Worm (Caenorhabditis elegans): ENCODE data around the gene sao-1.
A peak's percentile ranks its signal among the peaks of the same experiment; 100 is the strongest.

Gene sao-1

DNA sequence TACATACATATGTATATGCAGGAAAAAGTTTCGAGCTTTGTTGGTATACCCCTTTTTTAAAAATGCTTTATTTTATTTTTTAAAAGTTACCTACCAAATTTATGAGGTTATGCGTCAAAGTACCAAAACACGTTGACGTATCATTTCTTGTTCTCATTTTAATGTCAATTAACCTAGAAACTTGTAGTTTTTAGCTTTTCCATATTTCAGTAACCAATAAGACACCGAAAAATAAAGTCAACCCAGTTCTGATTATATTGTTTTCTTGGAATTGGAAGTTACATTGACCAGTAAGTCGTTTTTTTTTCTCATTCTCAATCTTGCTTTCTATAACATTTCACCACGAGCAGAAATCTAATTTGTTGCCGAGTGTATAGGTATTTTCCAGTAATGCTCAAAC, 26.9 kb upstream of the sao-1 start, which contains the start of gene srw-145:
Gene srw-145 (plus strand): TSS at position 301 of the 400 bp plus-strand sequence.
- no peak for TF ChIP-seq ZK546.5 (tag; optimal IDR thresholded peaks at IDR 0.05)
- no peak for TF ChIP-seq nhr-237 (tag; optimal IDR thresholded peaks at IDR 0.05)
- peak; percentile 3 for TF ChIP-seq nhr-12 (tag; optimal IDR thresholded peaks at IDR 0.05)
- no peak for TF ChIP-seq ceh-82 (tag; optimal IDR thresholded peaks at IDR 0.05)
- no peak for TF ChIP-seq sma-3 (GFP tag; optimal IDR thresholded peaks at IDR 0.05)
- TF ChIP-seq nhr-21 (tag; optimal IDR thresholded peaks at IDR 0.05), result peak; percentile 41
- no peak for TF ChIP-seq mab-5 (tag; optimal IDR thresholded peaks at IDR 0.05)
- TF ChIP-seq Y55F3AM.14 (GFP tag; optimal IDR thresholded peaks at IDR 0.05), result no peak
- TF ChIP-seq F13H6.1 (tag; optimal IDR thresholded peaks at IDR 0.05), result no peak
- no peak for TF ChIP-seq alr-1 (tag; optimal IDR thresholded peaks at IDR 0.05)

DNA sequence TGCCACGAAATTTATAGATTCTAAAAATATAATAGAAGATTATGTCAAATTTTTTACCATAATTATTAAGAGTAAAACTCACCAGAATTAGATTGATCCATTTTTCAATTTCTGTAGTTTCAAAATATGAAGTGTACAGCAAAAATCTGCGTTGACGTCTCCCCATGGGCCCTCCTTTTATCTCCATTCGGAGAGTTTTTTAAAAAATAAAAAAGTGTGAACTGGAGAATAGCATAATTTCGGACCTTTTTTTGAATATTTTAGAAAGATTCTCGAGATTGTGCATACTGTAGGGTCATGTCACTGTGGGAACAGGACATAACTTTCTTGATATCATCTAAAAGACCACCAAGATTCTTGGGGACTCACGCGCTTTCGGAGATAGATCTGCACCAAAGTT, 21.6 kb upstream of the sao-1 start, which contains the start of gene dpr-1:
Gene dpr-1 (minus strand): TSS at position 101 of the 400 bp plus-strand sequence.
- no peak for TF ChIP-seq ZK546.5 (tag; optimal IDR thresholded peaks at IDR 0.05)
- no peak for TF ChIP-seq nhr-6 (tag; optimal IDR thresholded peaks at IDR 0.05)
- TF ChIP-seq mdl-1 (tag; optimal IDR thresholded peaks at IDR 0.05), result no peak
- TF ChIP-seq F13H6.1 (tag; optimal IDR thresholded peaks at IDR 0.05), result no peak
- TF ChIP-seq ztf-11 (tag; optimal IDR thresholded peaks at IDR 0.05), result no peak
- TF ChIP-seq R02D3.7 (tag; optimal IDR thresholded peaks at IDR 0.05), result no peak
- no peak for TF ChIP-seq nhr-11 (tag; optimal IDR thresholded peaks at IDR 0.05)

DNA sequence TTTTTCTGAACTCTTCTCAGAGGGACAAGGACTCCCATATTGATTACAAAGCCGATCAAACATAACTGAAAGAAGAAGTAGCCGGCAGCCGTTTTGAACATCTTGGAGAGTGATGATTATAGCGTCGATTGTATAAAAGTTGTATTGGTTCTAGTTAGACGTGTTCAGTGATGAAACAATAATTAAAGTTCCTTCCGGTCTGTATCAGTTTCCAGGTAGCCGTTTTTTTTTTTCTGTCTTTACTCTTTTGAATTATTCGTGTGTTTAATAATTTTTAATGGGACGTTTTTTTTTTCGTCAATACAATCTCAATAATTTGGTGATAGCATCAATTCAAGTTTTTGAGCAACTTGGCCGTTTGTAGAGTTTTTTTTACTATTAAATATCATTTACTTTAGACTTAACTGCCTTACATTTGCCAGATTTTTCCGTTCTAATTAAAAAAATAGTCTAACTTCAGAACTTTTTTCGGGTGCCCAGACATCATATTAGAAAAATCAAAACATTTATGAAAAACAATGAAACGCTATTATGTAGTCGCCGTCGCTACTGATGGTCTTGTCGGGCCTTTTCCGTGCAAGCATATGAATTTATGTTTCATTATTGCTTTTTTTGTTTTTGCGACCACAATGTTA, 17.2 kb upstream of the sao-1 start, which contains the start of the genes srx-10 and clec-226:
Gene srx-10 (minus strand): TSS at position 101 of the 635 bp plus-strand sequence.
Gene clec-226 (plus strand): TSS at position 585 of the 635 bp plus-strand sequence.
- TF ChIP-seq lin-39 (tag; optimal IDR thresholded peaks at IDR 0.05), result no peak
- TF ChIP-seq ama-1 (optimal IDR thresholded peaks at IDR 0.05), result no peak
- TF ChIP-seq mab-5 (tag; optimal IDR thresholded peaks at IDR 0.05), result no peak
- TF ChIP-seq R02D3.7 (tag; optimal IDR thresholded peaks at IDR 0.05), result no peak
- TF ChIP-seq aly-2 (tag; optimal IDR thresholded peaks at IDR 0.05), result no peak
- no peak for TF ChIP-seq peb-1 (tag; optimal IDR thresholded peaks at IDR 0.05)
- no peak for TF ChIP-seq unc-62 (GFP tag; optimal IDR thresholded peaks at IDR 0.05)
- no peak for TF ChIP-seq dmd-4 (tag; optimal IDR thresholded peaks at IDR 0.05)
- no peak for TF ChIP-seq alr-1 (tag; optimal IDR thresholded peaks at IDR 0.05)
- no peak for TF ChIP-seq Y55F3AM.14 (GFP tag; optimal IDR thresholded peaks at IDR 0.05)
- no peak for TF ChIP-seq ztf-11 (tag; optimal IDR thresholded peaks at IDR 0.05)
- TF ChIP-seq elt-1 (tag; optimal IDR thresholded peaks at IDR 0.05), result no peak
- no peak for TF ChIP-seq blmp-1 (tag; optimal IDR thresholded peaks at IDR 0.05; ENCODE audit: insufficient read depth)
- no peak for TF ChIP-seq nhr-6 (tag; optimal IDR thresholded peaks at IDR 0.05)
- no peak for TF ChIP-seq ceh-16 (tag; optimal IDR thresholded peaks at IDR 0.05)
- no peak for TF ChIP-seq ZK546.5 (tag; optimal IDR thresholded peaks at IDR 0.05)
- TF ChIP-seq zag-1 (tag; optimal IDR thresholded peaks at IDR 0.05), result no peak
- TF ChIP-seq mdl-1 (tag; optimal IDR thresholded peaks at IDR 0.05), result no peak
- TF ChIP-seq sma-3 (GFP tag; optimal IDR thresholded peaks at IDR 0.05), result no peak
- TF ChIP-seq unc-55 (GFP tag; optimal IDR thresholded peaks at IDR 0.05), result no peak

DNA sequence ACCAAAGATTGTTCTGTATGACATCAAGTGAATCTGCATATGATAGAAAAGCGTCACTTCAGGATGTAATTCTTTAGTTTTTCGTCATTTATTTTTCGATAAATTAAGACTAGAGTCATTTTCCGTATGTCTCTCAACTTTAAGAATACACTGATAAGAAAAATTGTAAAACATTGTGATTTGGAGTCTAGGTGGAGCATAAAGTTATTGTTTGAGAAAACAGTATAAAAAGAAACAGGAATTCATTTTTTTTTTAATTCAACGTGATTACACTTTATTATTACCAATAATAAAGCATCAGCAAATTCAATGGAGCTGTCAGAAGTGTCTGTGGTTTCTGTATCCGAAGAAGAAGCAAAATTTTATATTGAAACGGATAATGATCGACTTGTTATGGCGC, 14.7 kb upstream of the sao-1 start, which contains the start of gene R10D12.6:
Gene R10D12.6 (plus strand): TSS at position 301 of the 400 bp plus-strand sequence.
- TF ChIP-seq lin-11 (tag; optimal IDR thresholded peaks at IDR 0.05) (no peak), F13H6.1 (tag; optimal IDR thresholded peaks at IDR 0.05) (no peak), fos-1 (tag; optimal IDR thresholded peaks at IDR 0.05) (peak; percentile 27)

DNA sequence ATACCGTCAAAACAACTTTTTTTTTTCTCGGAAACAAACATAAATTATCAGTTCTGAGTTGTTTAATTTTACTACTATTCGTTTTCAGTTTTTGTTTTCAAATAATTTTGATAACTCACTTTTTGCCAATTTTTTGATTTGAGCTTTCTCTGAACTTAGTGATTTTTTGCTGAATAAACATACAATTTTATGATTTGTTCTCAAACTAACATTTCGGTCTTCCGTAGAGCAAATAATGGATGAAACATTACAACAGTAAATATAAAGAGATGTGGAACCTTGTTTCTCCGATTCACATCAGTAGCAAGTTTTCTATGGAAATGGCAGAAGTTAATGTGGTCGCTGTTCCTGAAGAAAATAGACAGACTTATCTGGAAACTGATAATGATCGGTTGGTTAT, 14.0 kb upstream of the sao-1 start, which contains the start of gene R10D12.7:
Gene R10D12.7 (plus strand): TSS at position 301 of the 400 bp plus-strand sequence.
- TF ChIP-seq sma-9 (GFP tag; optimal IDR thresholded peaks at IDR 0.05) (no peak), sma-9 (tag; optimal IDR thresholded peaks at IDR 0.05) (no peak), mbf-1 (tag; optimal IDR thresholded peaks at IDR 0.05) (no peak), F13H6.1 (tag; optimal IDR thresholded peaks at IDR 0.05) (no peak)

DNA sequence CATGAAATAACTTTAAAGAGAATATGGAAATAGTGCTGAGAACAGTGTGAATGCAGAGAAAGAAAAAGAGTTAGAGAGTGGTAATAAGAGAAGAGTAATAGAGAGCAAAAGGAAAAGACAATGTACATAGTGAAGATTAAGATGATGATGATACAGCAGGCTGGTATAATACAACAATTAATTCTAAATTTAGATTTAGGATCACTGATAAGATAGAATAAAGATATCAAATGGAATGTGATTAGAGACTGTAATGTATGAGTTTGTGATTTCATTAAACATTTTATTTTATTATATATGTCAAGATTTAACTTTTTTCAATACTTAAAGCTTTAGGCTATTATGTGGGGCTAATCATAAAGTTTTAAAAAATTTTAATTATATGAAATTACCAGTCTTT, 10.5 kb upstream of the sao-1 start, which contains the start of gene R10D12.8:
Gene R10D12.8 (minus strand): TSS at position 101 of the 400 bp plus-strand sequence.
- TF ChIP-seq sma-3 (GFP tag; optimal IDR thresholded peaks at IDR 0.05) (no peak), fos-1 (tag; optimal IDR thresholded peaks at IDR 0.05) (no peak), R02D3.7 (tag; optimal IDR thresholded peaks at IDR 0.05) (no peak), F13H6.1 (tag; optimal IDR thresholded peaks at IDR 0.05) (no peak), nhr-23 (tag; optimal IDR thresholded peaks at IDR 0.05) (no peak), ceh-16 (tag; optimal IDR thresholded peaks at IDR 0.05) (no peak), Y55F3AM.14 (GFP tag; optimal IDR thresholded peaks at IDR 0.05) (no peak), mbf-1 (tag; optimal IDR thresholded peaks at IDR 0.05) (no peak), nhr-12 (tag; optimal IDR thresholded peaks at IDR 0.05) (no peak), sma-9 (GFP tag; optimal IDR thresholded peaks at IDR 0.05) (no peak), sma-9 (tag; optimal IDR thresholded peaks at IDR 0.05) (no peak), lsy-2 (tag; optimal IDR thresholded peaks at IDR 0.05) (no peak), unc-55 (GFP tag; optimal IDR thresholded peaks at IDR 0.05) (no peak), nhr-129 (tag; optimal IDR thresholded peaks at IDR 0.05) (no peak), nhr-237 (tag; optimal IDR thresholded peaks at IDR 0.05) (no peak), egl-27 (tag; optimal IDR thresholded peaks at IDR 0.05) (no peak), sem-4 (tag; optimal IDR thresholded peaks at IDR 0.05) (no peak)
